Fruit fly (Drosophila melanogaster): ENCODE results near the gene CG10680.

CG10680 gene

dm6 chr2L:19941352-19941851 lies 22.5 kb upstream of the CG10680 start (continued):
- TF ChIP-seq CG5953 (GFP tag; IDR thresholded peaks at IDR 0.05): peak; percentile 72
- no peak for TF ChIP-seq Ets97D (GFP tag; optimal IDR thresholded peaks at IDR 0.05)
- peak; percentile 59 to 71 for TF ChIP-seq Pdp1 (GFP tag; optimal IDR thresholded peaks at IDR 0.05)
- peak; percentile 91 for TF ChIP-seq ranshi (GFP tag; IDR thresholded peaks at IDR 0.05)
- peak; percentile 86 for TF ChIP-seq CG14667 (GFP tag; IDR thresholded peaks at IDR 0.05)
- peak; percentile 56 for TF ChIP-seq zen (tag; optimal IDR thresholded peaks at IDR 0.05)
- TF ChIP-seq CG4707 (GFP tag; optimal IDR thresholded peaks at IDR 0.05): peak; percentile 36
- peak; percentile 94 for TF ChIP-seq Aef1 (GFP tag; IDR thresholded peaks at IDR 0.05)
- TF ChIP-seq CG10147 (GFP tag; optimal IDR thresholded peaks at IDR 0.05): peak; percentile 7
- peak; percentile 83 for TF ChIP-seq Bteb2 (GFP tag; optimal IDR thresholded peaks at IDR 0.05)
- peak; percentile 53 for TF ChIP-seq CG5180 (GFP tag; optimal IDR thresholded peaks at IDR 0.05)
- peak; percentile 76 for TF ChIP-seq CG7839 (tag; optimal IDR thresholded peaks at IDR 0.05)
- peak; percentile 89 for TF ChIP-seq CG17328 (GFP tag; IDR thresholded peaks at IDR 0.05)
- no peak for TF ChIP-seq ash1 (GFP tag; optimal IDR thresholded peaks at IDR 0.05)
- TF ChIP-seq CG2116 (GFP tag; optimal IDR thresholded peaks at IDR 0.05): peak; percentile 41
- TF ChIP-seq caup (GFP tag; optimal IDR thresholded peaks at IDR 0.05; ENCODE audit: severe bottlenecking): peak; percentile 49
- TF ChIP-seq Oaz (GFP tag; IDR thresholded peaks at IDR 0.05): peak; percentile 85
- TF ChIP-seq CG1529 (GFP tag; optimal IDR thresholded peaks at IDR 0.05): peak; percentile 66
- TF ChIP-seq CG10209 (GFP tag; optimal IDR thresholded peaks at IDR 0.05): peak; percentile 87
- peak; percentile 70 for TF ChIP-seq CG12299 (tag; optimal IDR thresholded peaks at IDR 0.05)
- TF ChIP-seq ab (GFP tag; optimal IDR thresholded peaks at IDR 0.05): peak; percentile 78
- no peak for TF ChIP-seq ato (GFP tag; IDR thresholded peaks at IDR 0.05; ENCODE audit: partially characterized antibody)
- TF ChIP-seq CG1832 (GFP tag; optimal IDR thresholded peaks at IDR 0.05): no peak
- TF ChIP-seq CG13775 (GFP tag; optimal IDR thresholded peaks at IDR 0.05): peak; percentile 80
- TF ChIP-seq emc (GFP tag; optimal IDR thresholded peaks at IDR 0.05): no peak
- peak; percentile 78 for TF ChIP-seq disco-r (GFP tag; optimal IDR thresholded peaks at IDR 0.05)
- peak; percentile 83 for TF ChIP-seq CG12219 (GFP tag; optimal IDR thresholded peaks at IDR 0.05)
- TF ChIP-seq cad (GFP tag; optimal IDR thresholded peaks at IDR 0.05): no peak
- peak; percentile 82 for TF ChIP-seq chm (GFP tag; IDR thresholded peaks at IDR 0.05)
- TF ChIP-seq CG7928 (GFP tag; optimal IDR thresholded peaks at IDR 0.05): peak; percentile 44
- TF ChIP-seq CG11723 (GFP tag; optimal IDR thresholded peaks at IDR 0.05): peak; percentile 66
- TF ChIP-seq CG11085 (GFP tag; IDR thresholded peaks at IDR 0.05): peak; percentile 80
- TF ChIP-seq Eip74EF (GFP tag; optimal IDR thresholded peaks at IDR 0.05): peak in 1 of 2 experiments; percentile 31
- TF ChIP-seq Dll (GFP tag; IDR thresholded peaks at IDR 0.05; ENCODE audit: partially characterized antibody): no peak
- peak; percentile 69 for TF ChIP-seq CG13296 (GFP tag; optimal IDR thresholded peaks at IDR 0.05)
- peak; percentile 85 for TF ChIP-seq ind (GFP tag; optimal IDR thresholded peaks at IDR 0.05)
- TF ChIP-seq Mad (GFP tag; optimal IDR thresholded peaks at IDR 0.05): peak; percentile 78
- TF ChIP-seq ATbp (GFP tag; optimal IDR thresholded peaks at IDR 0.05): peak; percentile 78
- peak; percentile 91 for TF ChIP-seq ara (GFP tag; IDR thresholded peaks at IDR 0.05)
- peak; percentile 93 for TF ChIP-seq so (GFP tag; IDR thresholded peaks at IDR 0.05)
- peak; percentile 93 for TF ChIP-seq ci (GFP tag; IDR thresholded peaks at IDR 0.05)
- peak; percentile 91 for TF ChIP-seq CG14014 (GFP tag; IDR thresholded peaks at IDR 0.05)
- TF ChIP-seq fu2 (GFP tag; optimal IDR thresholded peaks at IDR 0.05): peak; percentile 84
- TF ChIP-seq amos (GFP tag; IDR thresholded peaks at IDR 0.05; ENCODE audit: partially characterized antibody): no peak
- no peak for TF ChIP-seq ac (GFP tag; optimal IDR thresholded peaks at IDR 0.05)
- TF ChIP-seq pros (GFP tag; optimal IDR thresholded peaks at IDR 0.05): no peak
- TF ChIP-seq pita (GFP tag; optimal IDR thresholded peaks at IDR 0.05): no peak
- peak; percentile 86 for TF ChIP-seq CG12155 (GFP tag; optimal IDR thresholded peaks at IDR 0.05)
- TF ChIP-seq Optix (GFP tag; IDR thresholded peaks at IDR 0.05): peak; percentile 78; the same call in 2 of the 3 replicates
- peak; percentile 85 for TF ChIP-seq Hsf (GFP tag; optimal IDR thresholded peaks at IDR 0.05)

Measured in whole organism, embryonic.